Fruit fly (Drosophila melanogaster): Measurements from ENCODE around the gene CG45101.

CG45101 gene

DNA sequence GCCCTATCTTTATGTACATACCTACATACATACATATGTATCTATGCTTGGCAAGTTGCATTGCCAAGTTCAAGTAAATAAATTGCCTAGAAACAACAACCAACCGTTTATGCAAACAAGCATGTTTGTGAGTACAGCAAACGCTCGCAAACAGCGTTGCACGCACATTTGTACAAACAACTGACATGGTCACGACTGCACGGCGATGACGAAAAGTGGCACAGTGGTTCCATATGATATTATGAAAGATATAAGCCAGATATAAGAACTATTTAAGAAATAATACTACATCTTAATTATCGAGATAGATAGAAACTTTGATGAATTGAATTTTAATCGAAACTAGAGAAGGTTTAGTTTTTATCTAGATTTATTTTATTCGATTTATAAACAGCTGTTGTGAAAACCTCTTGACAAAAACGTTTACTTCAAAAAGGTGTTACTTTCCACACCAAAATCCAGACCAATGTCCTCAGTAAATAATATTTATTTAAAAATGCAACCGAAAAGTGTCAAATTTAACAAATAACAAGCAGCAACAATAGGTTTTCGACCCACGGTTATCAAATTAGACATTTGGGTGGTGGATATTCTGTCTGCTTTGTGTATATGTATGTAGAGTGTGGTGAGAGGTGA is 25.1 kb downstream of the CG45101 start (continued):
- peak; percentile 57 for TF ChIP-seq HLH54F (GFP tag; optimal IDR thresholded peaks at IDR 0.05)
- TF ChIP-seq CG3838 (GFP tag; optimal IDR thresholded peaks at IDR 0.05): peak; percentile 79
- TF ChIP-seq nmo (GFP tag; optimal IDR thresholded peaks at IDR 0.05): peak; percentile 96
- TF ChIP-seq sr (GFP tag; IDR thresholded peaks at IDR 0.05): peak; percentile 74; the same call in 2 of the 3 replicates
- peak; percentile 65; the same call in 1 of the 4 replicates for TF ChIP-seq chinmo (GFP tag; IDR thresholded peaks at IDR 0.05; ENCODE audit: partially characterized antibody)
- peak; percentile 91 for TF ChIP-seq Hr3 (GFP tag; optimal IDR thresholded peaks at IDR 0.05)
- TF ChIP-seq CG17186 (GFP tag; optimal IDR thresholded peaks at IDR 0.05): peak; percentile 52
- TF ChIP-seq Gsc (GFP tag; IDR thresholded peaks at IDR 0.05): peak; percentile 44; the same call in 1 of the 2 replicates
- no peak for TF ChIP-seq CG34224 (GFP tag; IDR thresholded peaks at IDR 0.05; ENCODE audit: partially characterized antibody)
- TF ChIP-seq Rx (GFP tag; IDR thresholded peaks at IDR 0.05): peak; percentile 32
- TF ChIP-seq CG18599 (GFP tag; optimal IDR thresholded peaks at IDR 0.05): peak; percentile 85
- TF ChIP-seq lola (GFP tag; optimal IDR thresholded peaks at IDR 0.05): peak in 1 of 3 experiments; percentile 96
- TF ChIP-seq Fer2 (tag; optimal IDR thresholded peaks at IDR 0.05): no peak
- peak; percentile 81 for TF ChIP-seq Lhr (GFP tag; optimal IDR thresholded peaks at IDR 0.05)
- peak; percentile 69 for TF ChIP-seq CG8089 (GFP tag; optimal IDR thresholded peaks at IDR 0.05)
- TF ChIP-seq CG15479 (GFP tag; optimal IDR thresholded peaks at IDR 0.05): peak; percentile 82
- peak; percentile 49 for TF ChIP-seq corto (GFP tag; optimal IDR thresholded peaks at IDR 0.05)
- peak; percentile 77 for TF ChIP-seq CG1792 (GFP tag; optimal IDR thresholded peaks at IDR 0.05)
- TF ChIP-seq pho (GFP tag; optimal IDR thresholded peaks at IDR 0.05): peak; percentile 69
- TF ChIP-seq Vsx1 (GFP tag; optimal IDR thresholded peaks at IDR 0.05): peak; percentile 83
- TF ChIP-seq CG7372 (GFP tag; IDR thresholded peaks at IDR 0.05): peak; percentile 72; the same call in 1 of the 2 replicates
- TF ChIP-seq h (optimal IDR thresholded peaks at IDR 0.05): no peak
- peak; percentile 82 for TF ChIP-seq CG6683 (GFP tag; optimal IDR thresholded peaks at IDR 0.05)
- peak; percentile 51 for TF ChIP-seq Adf1 (GFP tag; IDR thresholded peaks at IDR 0.05)
- peak; percentile 49; the same call in 1 of the 3 replicates for TF ChIP-seq CG16813 (GFP tag; IDR thresholded peaks at IDR 0.05; ENCODE audit: partially characterized antibody)
- TF ChIP-seq ATbp (GFP tag; optimal IDR thresholded peaks at IDR 0.05): peak; percentile 86
- TF ChIP-seq zfh2 (GFP tag; optimal IDR thresholded peaks at IDR 0.05): peak; percentile 46
- peak; percentile 82 for TF ChIP-seq Bteb2 (GFP tag; optimal IDR thresholded peaks at IDR 0.05)
- TF ChIP-seq CG7987 (GFP tag; optimal IDR thresholded peaks at IDR 0.05): peak; percentile 81
- peak; percentile 80 for TF ChIP-seq CG12299 (tag; optimal IDR thresholded peaks at IDR 0.05)
- peak; percentile 68 for TF ChIP-seq Hmx (GFP tag; optimal IDR thresholded peaks at IDR 0.05)
- TF ChIP-seq tx (GFP tag; optimal IDR thresholded peaks at IDR 0.05): peak; percentile 80
- peak; percentile 73 for TF ChIP-seq Atf3 (GFP tag; optimal IDR thresholded peaks at IDR 0.05)
- no peak for TF ChIP-seq Poxn (GFP tag; IDR thresholded peaks at IDR 0.05)
- TF ChIP-seq CG10979 (tag; optimal IDR thresholded peaks at IDR 0.05): peak; percentile 95
- peak; percentile 86 for TF ChIP-seq CG11695 (GFP tag; IDR thresholded peaks at IDR 0.05)
- TF ChIP-seq CG10543 (GFP tag; optimal IDR thresholded peaks at IDR 0.05): peak; percentile 65
- peak; percentile 68 for TF ChIP-seq ssp (GFP tag; IDR thresholded peaks at IDR 0.05)
- TF ChIP-seq rib (GFP tag; IDR thresholded peaks at IDR 0.05): no peak
- peak; percentile 70 for TF ChIP-seq CG17328 (GFP tag; IDR thresholded peaks at IDR 0.05)
- TF ChIP-seq Taf1 (GFP tag; IDR thresholded peaks at IDR 0.05): 0 out of 2 replicates have a peak, but pooled peaks have one; percentile 15
- TF ChIP-seq HLH4C (GFP tag; IDR thresholded peaks at IDR 0.05; ENCODE audit: partially characterized antibody): peak; percentile 43; the same call in 1 of the 3 replicates
- no peak for TF ChIP-seq zf30C (GFP tag; optimal IDR thresholded peaks at IDR 0.05)
- TF ChIP-seq ash1 (GFP tag; optimal IDR thresholded peaks at IDR 0.05): peak; percentile 61
- peak; percentile 73 for TF ChIP-seq CG1647 (GFP tag; optimal IDR thresholded peaks at IDR 0.05)
- TF ChIP-seq CG13775 (GFP tag; optimal IDR thresholded peaks at IDR 0.05): peak; percentile 92
- peak; percentile 52 for TF ChIP-seq CG10654 (GFP tag; optimal IDR thresholded peaks at IDR 0.05)
- TF ChIP-seq HmgD (GFP tag; optimal IDR thresholded peaks at IDR 0.05): no peak
- no peak for TF ChIP-seq bowl (GFP tag; IDR thresholded peaks at IDR 0.05)

Data from whole organism, embryonic.